Fruit fly (Drosophila melanogaster) whole organism, pupa: ENCODE measurements around the gene Cyp4ac3.

Source experiments
- CG12605 ChIP-seq: fragments of 200-800 bp; sonication (Bioruptor generic); IDR thresholded peaks from 2 replicates; pipeline ENCODE4 v1.3.6; 2022; ENCODE audit warnings: missing biosample characterization, missing genetic modification characterization
- CG13204 ChIP-seq: fragments of 200-800 bp; sonication (Bioruptor generic); optimal IDR thresholded peaks from 2 replicates; lab custom pipeline; 2018; ENCODE audit warnings: missing biosample characterization, mild to moderate bottlenecking, missing genetic modification characterization, moderate library complexity
- CG17806 ChIP-seq: fragments of 200-800 bp; sonication (Bioruptor generic); optimal IDR thresholded peaks from 2 replicates; lab custom pipeline; 2018; ENCODE audit warnings: missing biosample characterization, mild to moderate bottlenecking, missing genetic modification characterization, moderate library complexity
- CG34367 ChIP-seq: fragments of 200-800 bp; sonication (Bioruptor generic); optimal IDR thresholded peaks from 2 replicates; lab custom pipeline; 2018; ENCODE audit warnings: missing biosample characterization, mild to moderate bottlenecking, missing genetic modification characterization
- CG4496 ChIP-seq: fragments of 200-800 bp; sonication (Bioruptor generic); IDR thresholded peaks from 3 replicates; pipeline ENCODE4 v1.3.6; 2022; ENCODE audit warnings: missing biosample characterization, missing genetic modification characterization
- CG9948 ChIP-seq: fragments of 200-800 bp; sonication (Bioruptor generic); optimal IDR thresholded peaks from 2 replicates; lab custom pipeline; 2018; ENCODE audit warnings: missing biosample characterization, mild to moderate bottlenecking, missing genetic modification characterization, moderate library complexity
- EcR ChIP-seq: fragments of 200-800 bp; sonication (Bioruptor generic); optimal IDR thresholded peaks from 3 replicates; lab custom pipeline; 2019; ENCODE audit warnings: missing biosample characterization, missing genetic modification characterization, mild to moderate bottlenecking, moderate library complexity, missing genetic modification reagents
- Pif1A ChIP-seq: fragments of 200-800 bp; sonication (Bioruptor generic); optimal IDR thresholded peaks from 3 replicates; lab custom pipeline; 2016; ENCODE audit warnings: missing biosample characterization, missing genetic modification characterization
- fd96Ca ChIP-seq: fragments of 200-800 bp; sonication (Bioruptor generic); IDR thresholded peaks from 3 replicates; pipeline ENCODE4 v1.3.6; 2022; ENCODE audit warnings: missing biosample characterization, missing genetic modification characterization
- gl ChIP-seq: fragments of 200-800 bp; sonication (Bioruptor generic); optimal IDR thresholded peaks from 2 replicates; lab custom pipeline; 2018; ENCODE audit warnings: missing biosample characterization, mild to moderate bottlenecking, missing genetic modification characterization

DNA sequence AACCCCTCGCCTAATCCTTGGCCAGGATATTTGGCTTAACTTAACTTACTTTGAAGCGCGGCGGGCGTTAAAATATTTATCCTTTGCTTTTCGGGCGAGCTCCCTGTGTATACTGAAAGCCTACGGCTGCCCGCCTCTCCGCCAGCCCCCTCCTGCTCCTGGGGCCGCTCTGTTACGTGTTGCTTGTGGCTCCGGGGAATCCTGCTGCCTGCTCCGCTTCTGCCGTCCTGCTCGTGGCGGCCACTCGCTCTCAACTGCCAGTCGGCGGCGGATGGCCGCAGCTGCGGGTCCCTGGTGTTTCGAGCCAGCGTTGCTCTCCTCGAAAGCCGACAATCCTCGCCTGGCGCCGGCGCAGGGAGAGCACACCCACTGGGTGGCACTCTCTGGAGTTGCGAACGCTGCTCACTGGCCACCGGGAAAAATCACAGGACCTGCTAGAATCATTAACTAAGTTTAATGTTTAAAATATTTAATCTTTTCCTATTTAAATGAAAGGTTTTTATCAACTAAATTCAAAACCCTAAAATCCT, 46.4 kb downstream of the Cyp4ac3 start, which contains the start of gene CG14024:
- TF ChIP-seq CG13204 (GFP tag; lab: Kevin White, UChicago): no peak
- TF ChIP-seq gl: no peak
- 0 out of 2 replicates have a peak, but pooled peaks have one; percentile 20 for TF ChIP-seq CG12605 (GFP tag; lab: Robert Waterston, UW)
- no peak for TF ChIP-seq Pif1A (GFP tag; lab: Kevin White, UChicago)
- no peak for TF ChIP-seq CG9948
- no peak for TF ChIP-seq EcR (GFP tag; lab: Kevin White, UChicago)
- TF ChIP-seq CG34367 (tag; lab: Kevin White, UChicago): no peak
- TF ChIP-seq CG17806 (tag; lab: Kevin White, UChicago): no peak
- TF ChIP-seq CG4496 (GFP tag; lab: Robert Waterston, UW): no peak
- TF ChIP-seq fd96Ca: no peak
